Worm (Caenorhabditis elegans) whole organism, midembryonic: ENCODE data around the gene C01C10.2.

Experiments used
- T22C8.4 ChIP-seq: fragments of 200-800 bp; sonication (Bioruptor generic); IDR thresholded peaks from 2 replicates; pipeline ENCODE4 v1.3.6; 2022; ENCODE audit warnings: missing genetic modification characterization, missing compliant biosample characterization
- cog-1 ChIP-seq: sonication (generic microtip); optimal IDR thresholded peaks from 2 replicates; lab custom pipeline; 2016; ENCODE audit warnings: missing genetic modification characterization, missing compliant biosample characterization
- flt-1 ChIP-seq: fragments of 200-800 bp; sonication (Bioruptor generic); IDR thresholded peaks from 2 replicates; pipeline ENCODE4 v1.3.6; 2022; ENCODE audit warnings: missing genetic modification characterization, missing compliant biosample characterization
- klf-2 ChIP-seq: fragments of 200-800 bp; sonication (Bioruptor generic); conservative IDR thresholded peaks from 2 replicates; pipeline ENCODE4 v1.3.6; 2022; ENCODE audit warnings: missing genetic modification reagents, missing genetic modification characterization, missing compliant biosample characterization
- med-1 ChIP-seq: sonication (generic microtip); optimal IDR thresholded peaks from 2 replicates; lab custom pipeline; 2017; ENCODE audit warnings: missing genetic modification characterization, mild to moderate bottlenecking, missing compliant biosample characterization, antibody characterized with exemption, missing genetic modification reagents; ENCODE audit not compliant: insufficient read depth
- tab-1 ChIP-seq: fragments of 200-800 bp; sonication (Bioruptor generic); IDR thresholded peaks from 2 replicates; pipeline ENCODE4 v1.3.6; 2022; ENCODE audit warnings: missing genetic modification characterization, missing compliant biosample characterization
- ztf-29 ChIP-seq: fragments of 200-800 bp; sonication (Bioruptor generic); IDR thresholded peaks from 2 replicates; pipeline ENCODE4 v1.3.6; 2022; ENCODE audit warnings: missing genetic modification reagents, missing genetic modification characterization, missing compliant biosample characterization

ce11 chrX:7420571-7420970, 17.3 kb downstream of the C01C10.2 start, which contains the start of gene C10A4.9:
- no peak for TF ChIP-seq cog-1 (tag; lab: Kevin White, UChicago)
- no peak for TF ChIP-seq flt-1
- no peak for TF ChIP-seq med-1 (GFP tag; lab: Kevin White, UChicago)
- TF ChIP-seq ztf-29 (GFP tag; lab: Robert Waterston, UW): no peak
- TF ChIP-seq tab-1 (GFP tag; lab: Robert Waterston, UW): no peak
- no peak for TF ChIP-seq T22C8.4 (GFP tag; lab: Robert Waterston, UW)
- no peak for TF ChIP-seq klf-2 (GFP tag; lab: Robert Waterston, UW)
